Worm (Caenorhabditis elegans): ENCODE data around the gene adm-2.

ce11 chrX:13646798-13647197 is 41.0 kb upstream of the adm-2 start, which contains the start of gene acr-9:
- TF ChIP-seq nhr-76 (tag; optimal IDR thresholded peaks at IDR 0.05) (no peak), nhr-11 (tag; optimal IDR thresholded peaks at IDR 0.05) (no peak), skn-1 (tag; optimal IDR thresholded peaks at IDR 0.05) (no peak), dve-1 (tag; optimal IDR thresholded peaks at IDR 0.05; ENCODE audit: insufficient read depth) (no peak), dmd-9 (GFP tag; IDR thresholded peaks at IDR 0.05) (no peak), F37D6.2 (tag; optimal IDR thresholded peaks at IDR 0.05) (no peak), nhr-25 (tag; optimal IDR thresholded peaks at IDR 0.05; ENCODE audit: borderline replicate concordance, insufficient read depth) (no peak), T26A8.4 (GFP tag; IDR thresholded peaks at IDR 0.05) (no peak), mdl-1 (tag; optimal IDR thresholded peaks at IDR 0.05) (no peak), rbr-2 (tag; optimal IDR thresholded peaks at IDR 0.05) (no peak)
